Worm (Caenorhabditis elegans) whole organism, L4 larva: ENCODE measurements around the gene F13A7.1.
A peak's percentile ranks its signal among the peaks of the same experiment; 100 is the strongest.

ENCODE experiments used
- F37D6.2 ChIP-seq: sonication (generic microtip); optimal IDR thresholded peaks from 2 replicates; lab custom pipeline; 2016; ENCODE audit warnings: mild to moderate bottlenecking, missing genetic modification characterization, missing compliant biosample characterization
- F44E2.7 ChIP-seq: fragments of 200-800 bp; sonication (Bioruptor generic); IDR thresholded peaks from 2 replicates; pipeline ENCODE4 v2.1.2; 2022; ENCODE audit warnings: missing genetic modification characterization, missing compliant biosample characterization
- F49E8.2 ChIP-seq: sonication (generic microtip); optimal IDR thresholded peaks from 2 replicates; lab custom pipeline; 2016; ENCODE audit warnings: missing compliant biosample characterization, mild to moderate bottlenecking, missing genetic modification characterization, borderline replicate concordance
- T26A8.4 ChIP-seq: fragments of 200-800 bp; sonication (Bioruptor generic); IDR thresholded peaks from 2 replicates; pipeline ENCODE4 v1.3.6; 2022; ENCODE audit warnings: missing genetic modification characterization, missing compliant biosample characterization
- Y5F2A.4 ChIP-seq: fragments of 200-800 bp; sonication (Bioruptor generic); optimal IDR thresholded peaks from 2 replicates; lab custom pipeline; 2018; ENCODE audit warnings: mild to moderate bottlenecking, missing genetic modification characterization, missing compliant biosample characterization
- ZK337.2 ChIP-seq: fragments of 200-800 bp; sonication (Bioruptor generic); IDR thresholded peaks from 2 replicates; pipeline ENCODE4 v1.3.6; 2022; ENCODE audit warnings: missing genetic modification reagents, missing genetic modification characterization, missing compliant biosample characterization
- aha-1 ChIP-seq: fragments of 150-350 bp; peaks from one replicate; lab custom pipeline; 2014; ENCODE audit warnings: missing biosample characterization, missing genetic modification characterization
- aly-2 ChIP-seq: sonication (generic microtip); optimal IDR thresholded peaks from 2 replicates; lab custom pipeline; 2018; ENCODE audit warnings: missing biosample characterization, missing genetic modification characterization
- arid-1 ChIP-seq: fragments of 200-800 bp; sonication (Bioruptor generic); conservative IDR thresholded peaks from 2 replicates; pipeline ENCODE4 v1.3.6; 2022; ENCODE audit warnings: missing genetic modification reagents, missing genetic modification characterization, missing compliant biosample characterization
- ceh-20 ChIP-seq: fragments of 200-800 bp; sonication (Bioruptor generic); IDR thresholded peaks from 2 replicates; pipeline ENCODE4 v1.3.6; 2022; ENCODE audit warnings: missing genetic modification reagents, missing genetic modification characterization, missing compliant biosample characterization
- ceh-28 ChIP-seq: fragments of 150-350 bp; optimal IDR thresholded peaks from 2 replicates; lab custom pipeline; 2014; ENCODE audit warnings: missing biosample characterization, missing genetic modification reagents, missing genetic modification characterization
- ceh-32 ChIP-seq: sonication (generic microtip); optimal IDR thresholded peaks from 2 replicates; lab custom pipeline; 2016; ENCODE audit warnings: mild to moderate bottlenecking, missing genetic modification characterization, missing compliant biosample characterization; ENCODE audit not compliant: poor library complexity
- ceh-44 ChIP-seq: fragments of 200-800 bp; sonication (Bioruptor generic); IDR thresholded peaks from 2 replicates; pipeline ENCODE4 v1.3.6; 2022; ENCODE audit warnings: missing genetic modification reagents, missing genetic modification characterization, missing compliant biosample characterization
- ceh-62 ChIP-seq: sonication (generic microtip); optimal IDR thresholded peaks from 2 replicates; lab custom pipeline; 2017; ENCODE audit warnings: missing biosample characterization, missing genetic modification characterization
- ces-1 ChIP-seq: fragments of 150-350 bp; sonication (generic microtip); optimal IDR thresholded peaks from 4 replicates; lab custom pipeline; 2014; ENCODE audit warnings: missing biosample characterization, missing genetic modification reagents, missing genetic modification characterization
- cey-2 ChIP-seq: sonication (generic microtip); optimal IDR thresholded peaks from 3 replicates; lab custom pipeline; 2017; ENCODE audit warnings: missing genetic modification characterization, mild to moderate bottlenecking, missing compliant biosample characterization, antibody characterized with exemption, borderline replicate concordance; ENCODE audit not compliant: insufficient read depth
- ctbp-1 ChIP-seq: fragments of 200-800 bp; sonication (Bioruptor generic); IDR thresholded peaks from 2 replicates; pipeline ENCODE4 v1.3.6; 2022; ENCODE audit warnings: missing genetic modification reagents, missing genetic modification characterization, missing compliant biosample characterization
- daf-19 ChIP-seq: fragments of 200-800 bp; sonication (Bioruptor generic); conservative IDR thresholded peaks from 2 replicates; pipeline ENCODE4 v1.3.6; 2022; ENCODE audit warnings: missing genetic modification characterization, missing compliant biosample characterization
- egl-27 ChIP-seq: sonication (generic microtip); optimal IDR thresholded peaks from 3 replicates; lab custom pipeline; 2017; ENCODE audit warnings: missing biosample characterization, missing genetic modification reagents, missing genetic modification characterization
- fkh-10 ChIP-seq: fragments of 150-350 bp; optimal IDR thresholded peaks from 2 replicates; lab custom pipeline; 2014; ENCODE audit warnings: missing biosample characterization, missing genetic modification reagents, missing genetic modification characterization
- fos-1 ChIP-seq: fragments of 150-350 bp; optimal IDR thresholded peaks from 2 replicates; lab custom pipeline; 2014; ENCODE audit warnings: missing biosample characterization, missing genetic modification characterization
- gei-8 ChIP-seq: fragments of 200-800 bp; sonication (Bioruptor generic); optimal IDR thresholded peaks from 2 replicates; lab custom pipeline; 2018; ENCODE audit warnings: mild to moderate bottlenecking, missing genetic modification characterization, missing compliant biosample characterization
- hlh-30 ChIP-seq: sonication (generic microtip); optimal IDR thresholded peaks from 2 replicates; lab custom pipeline; 2017; ENCODE audit warnings: antibody characterized with exemption, mild to moderate bottlenecking, missing genetic modification characterization, missing compliant biosample characterization; ENCODE audit not compliant: insufficient read depth
- lin-13 ChIP-seq: fragments of 150-350 bp; optimal IDR thresholded peaks from 2 replicates; lab custom pipeline; 2014; ENCODE audit warnings: missing biosample characterization, missing genetic modification reagents, missing genetic modification characterization
- lin-15B ChIP-seq: fragments of 150-350 bp; sonication (generic microtip); optimal IDR thresholded peaks from 3 replicates; lab custom pipeline; 2014; ENCODE audit warnings: missing biosample characterization, missing genetic modification characterization
- lin-29 ChIP-seq: fragments of 200-800 bp; sonication (Bioruptor generic); IDR thresholded peaks from 2 replicates; pipeline ENCODE4 v1.3.6; 2022; ENCODE audit warnings: missing genetic modification reagents, missing genetic modification characterization, missing compliant biosample characterization
- lin-38 ChIP-seq: fragments of 200-800 bp; sonication (Bioruptor generic); IDR thresholded peaks from 2 replicates; pipeline ENCODE4 v1.3.6; 2022; ENCODE audit warnings: missing genetic modification reagents, missing genetic modification characterization, missing compliant biosample characterization
- lir-3 ChIP-seq: sonication (generic microtip); optimal IDR thresholded peaks from 2 replicates; lab custom pipeline; 2016; ENCODE audit warnings: mild to moderate bottlenecking, missing genetic modification characterization, missing compliant biosample characterization
- lsy-2 ChIP-seq, 2 experiments: fragments of 150-350 bp in 1 of 2; sonication (generic microtip) in 1 of 2; optimal IDR thresholded peaks; 2 replicates each; lab custom pipeline; 2014 to 2017; ENCODE audit warnings: missing biosample characterization in 2 of 2, missing genetic modification characterization in 2 of 2
- mdt-29 ChIP-seq: fragments of 200-800 bp; sonication (Bioruptor generic); IDR thresholded peaks from 2 replicates; pipeline ENCODE4 v1.3.6; 2022; ENCODE audit warnings: missing genetic modification reagents, missing genetic modification characterization, missing compliant biosample characterization
- mes-2 ChIP-seq: sonication (generic microtip); optimal IDR thresholded peaks from 2 replicates; lab custom pipeline; 2016; ENCODE audit warnings: missing genotype, mild to moderate bottlenecking, missing genetic modification characterization, missing compliant biosample characterization; ENCODE audit not compliant: poor library complexity, severe bottlenecking
- mxl-3 ChIP-seq: fragments of 200-800 bp; sonication (Bioruptor generic); optimal IDR thresholded peaks from 2 replicates; lab custom pipeline; 2018; ENCODE audit warnings: mild to moderate bottlenecking, missing genetic modification characterization, missing compliant biosample characterization
- nhr-10 ChIP-seq: fragments of 150-350 bp; optimal IDR thresholded peaks from 2 replicates; lab custom pipeline; 2014; ENCODE audit warnings: missing biosample characterization, missing genetic modification characterization
- nhr-25 ChIP-seq: sonication (generic microtip); optimal IDR thresholded peaks from 2 replicates; lab custom pipeline; 2017; ENCODE audit warnings: missing genetic modification characterization, mild to moderate bottlenecking, missing compliant biosample characterization, antibody characterized with exemption, moderate library complexity, borderline replicate concordance; ENCODE audit not compliant: insufficient read depth
- nhr-28 ChIP-seq: fragments of 150-350 bp; optimal IDR thresholded peaks from 2 replicates; lab custom pipeline; 2014; ENCODE audit warnings: missing biosample characterization, missing genetic modification characterization
- nhr-41 ChIP-seq: fragments of 200-800 bp; sonication (Bioruptor generic); IDR thresholded peaks from 2 replicates; pipeline ENCODE4 v1.3.6; 2022; ENCODE audit warnings: missing genetic modification reagents, missing genetic modification characterization, missing compliant biosample characterization
- nhr-6 ChIP-seq: fragments of 150-350 bp; optimal IDR thresholded peaks from 2 replicates; lab custom pipeline; 2014; ENCODE audit warnings: missing biosample characterization, missing genetic modification characterization
- pha-4 ChIP-seq, 2 experiments: fragments of 150-350 bp in 1 of 2; fragments of 200-800 bp in 1 of 2; sonication (Bioruptor generic) in 1 of 2; IDR thresholded peaks in 1 of 2; optimal IDR thresholded peaks in 1 of 2; 2 replicates each; pipeline versions ENCODE4 v1.3.6 to Lab custom; 2014 to 2022; ENCODE audit warnings: missing genetic modification characterization in 2 of 2, missing genetic modification reagents in 2 of 2, missing biosample characterization in 1 of 2, missing compliant biosample characterization in 1 of 2
- rbr-2 ChIP-seq: sonication (generic microtip); optimal IDR thresholded peaks from 2 replicates; lab custom pipeline; 2016; ENCODE audit warnings: missing genotype, missing genetic modification characterization, missing compliant biosample characterization
- sdz-12 ChIP-seq: fragments of 200-800 bp; sonication (Bioruptor generic); optimal IDR thresholded peaks from 2 replicates; lab custom pipeline; 2018; ENCODE audit warnings: mild to moderate bottlenecking, missing genetic modification characterization, missing compliant biosample characterization
- set-16 ChIP-seq: fragments of 200-800 bp; sonication (Bioruptor generic); IDR thresholded peaks from 2 replicates; pipeline ENCODE4 v1.3.6; 2022; ENCODE audit warnings: missing genetic modification reagents, missing genetic modification characterization, missing compliant biosample characterization
- snpc-1.2 ChIP-seq: fragments of 200-800 bp; sonication (Bioruptor generic); IDR thresholded peaks from 2 replicates; pipeline ENCODE4 v1.3.6; 2022; ENCODE audit warnings: missing genetic modification reagents, missing genetic modification characterization, missing compliant biosample characterization
- snpc-4 ChIP-seq: fragments of 150-350 bp; optimal IDR thresholded peaks from 2 replicates; lab custom pipeline; 2014; ENCODE audit warnings: missing biosample characterization, missing genetic modification characterization
- tag-97 ChIP-seq: fragments of 200-800 bp; sonication (Bioruptor generic); IDR thresholded peaks from 2 replicates; pipeline ENCODE4 v1.3.6; 2022; ENCODE audit warnings: missing genetic modification characterization, missing compliant biosample characterization
- unc-130 ChIP-seq: sonication (generic microtip); optimal IDR thresholded peaks from 2 replicates; lab custom pipeline; 2016; ENCODE audit warnings: missing genetic modification reagents, missing genetic modification characterization, missing compliant biosample characterization
- unc-39 ChIP-seq: sonication (generic microtip); optimal IDR thresholded peaks from 2 replicates; lab custom pipeline; 2017; ENCODE audit warnings: missing biosample characterization, missing genetic modification characterization
- vab-7 ChIP-seq: fragments of 200-800 bp; sonication (Bioruptor generic); IDR thresholded peaks from 2 replicates; pipeline ENCODE4 v1.3.6; 2022; ENCODE audit warnings: missing genetic modification reagents, missing genetic modification characterization, missing compliant biosample characterization
- zfp-2 ChIP-seq: sonication (generic microtip); optimal IDR thresholded peaks from 2 replicates; lab custom pipeline; 2016; ENCODE audit warnings: mild to moderate bottlenecking, missing genetic modification characterization, missing compliant biosample characterization
- zip-11 ChIP-seq: fragments of 200-800 bp; sonication (Bioruptor generic); IDR thresholded peaks from 2 replicates; pipeline ENCODE4 v1.3.6; 2022; ENCODE audit warnings: missing genetic modification characterization, missing compliant biosample characterization
- ztf-7 ChIP-seq: fragments of 150-350 bp; optimal IDR thresholded peaks from 2 replicates; lab custom pipeline; 2014; ENCODE audit warnings: missing biosample characterization, missing genetic modification characterization

The F13A7.1 gene

DNA sequence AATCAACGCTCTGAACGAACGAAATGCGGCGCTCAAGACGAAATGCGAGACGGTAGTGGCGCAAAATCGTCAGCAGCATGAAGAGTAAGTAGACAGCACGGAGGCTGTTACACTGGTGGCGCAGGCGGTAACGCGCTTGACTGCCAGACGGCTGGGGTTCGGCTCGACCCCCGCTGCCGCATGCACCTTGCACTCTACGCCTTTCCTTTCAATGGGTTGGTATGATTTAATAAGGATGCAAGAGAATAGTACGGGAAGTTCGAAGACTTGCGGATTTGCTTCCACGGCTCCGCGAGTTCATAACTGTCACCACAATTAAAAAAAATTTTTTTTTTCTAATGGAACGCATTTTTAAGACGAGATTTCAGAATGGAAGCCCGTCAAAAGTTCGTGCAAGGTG lies 7.7 kb downstream of the F13A7.1 start (continued):
- TF ChIP-seq lir-3 (tag; lab: Kevin White, UChicago) (peak; percentile 80), ces-1 (peak; percentile 6), ceh-20 (GFP tag; lab: Robert Waterston, UW) (peak; percentile 85), lin-13 (peak; percentile 89), ceh-62 (tag; lab: Kevin White, UChicago) (no peak), mdt-29 (peak; percentile 76), ceh-44 (GFP tag; lab: Robert Waterston, UW) (peak; percentile 63; the same call in 1 of the 2 replicates), ceh-28 (tag; lab: Kevin White, UChicago) (no peak), mxl-3 (GFP tag; lab: Kevin White, UChicago) (no peak), Y5F2A.4 (GFP tag; lab: Kevin White, UChicago) (peak; percentile 79), zip-11 (GFP tag; lab: Robert Waterston, UW) (0 out of 2 replicates have a peak, but pooled peaks have one; percentile 65), snpc-4 (tag; lab: Kevin White, UChicago) (no peak), lsy-2 (tag; optimal IDR thresholded peaks at IDR 0.05; lab: Kevin White, UChicago) (peak in 1 of 2 experiments; percentile 68), nhr-6 (tag; lab: Kevin White, UChicago) (peak; percentile 43), nhr-41 (peak; percentile 88), lin-29 (GFP tag; lab: Robert Waterston, UW) (peak; percentile 74; the same call in 1 of the 2 replicates), egl-27 (tag; lab: Kevin White, UChicago) (no peak), ceh-32 (tag; lab: Kevin White, UChicago) (peak; percentile 9), hlh-30 (peak; percentile 69), mes-2 (tag; lab: Kevin White, UChicago) (peak; percentile 85), ctbp-1 (GFP tag; lab: Robert Waterston, UW) (peak; percentile 88; the same call in 1 of the 2 replicates), set-16 (GFP tag; lab: Robert Waterston, UW) (peak; percentile 91), aha-1 (tag; lab: Kevin White, UChicago) (peak; percentile 98), gei-8 (peak; percentile 66), snpc-1.2 (peak; percentile 82), rbr-2 (tag; lab: Kevin White, UChicago) (peak; percentile 76), ZK337.2 (GFP tag; lab: Robert Waterston, UW) (peak; percentile 83), vab-7 (GFP tag; lab: Robert Waterston, UW) (peak; percentile 90), T26A8.4 (GFP tag; lab: Robert Waterston, UW) (peak; percentile 87), F44E2.7 (GFP tag; lab: Robert Waterston, UW) (0 out of 2 replicates have a peak, but pooled peaks have one; percentile 65), ztf-7 (tag; lab: Kevin White, UChicago) (peak; percentile 51), aly-2 (tag; lab: Kevin White, UChicago) (no peak), lin-15B (no peak), fkh-10 (GFP tag; lab: Kevin White, UChicago) (no peak), F37D6.2 (tag; lab: Kevin White, UChicago) (peak; percentile 39), unc-39 (no peak), zfp-2 (tag; lab: Kevin White, UChicago) (peak; percentile 62), nhr-25 (tag; lab: Kevin White, UChicago) (peak; percentile 9), daf-19 (GFP tag; lab: Robert Waterston, UW) (no peak), unc-130 (GFP tag; lab: Kevin White, UChicago) (peak; percentile 73), tag-97 (no peak), fos-1 (no peak), cey-2 (tag; lab: Kevin White, UChicago) (no peak), nhr-10 (tag; lab: Kevin White, UChicago) (no peak), arid-1 (GFP tag; lab: Robert Waterston, UW) (peak; percentile 81; the same call in 1 of the 2 replicates), nhr-28 (peak; percentile 33), pha-4 (GFP tag; IDR thresholded peaks at IDR 0.05; lab: Robert Waterston, UW) (peak; percentile 90), pha-4 (tag; optimal IDR thresholded peaks at IDR 0.05; lab: Kevin White, UChicago) (no peak), F49E8.2 (tag; lab: Kevin White, UChicago) (peak; percentile 84), sdz-12 (GFP tag; lab: Kevin White, UChicago) (peak; percentile 69), lin-38 (GFP tag; lab: Robert Waterston, UW) (peak; percentile 84)
